Worm (Caenorhabditis elegans) whole organism, L3 larva: ENCODE measurements around the gene srv-3.

Experiments
- R02D3.7 ChIP-seq: fragments of 150-350 bp; optimal IDR thresholded peaks from 2 replicates; lab custom pipeline; 2014; ENCODE audit warnings: missing biosample characterization, missing genetic modification characterization
- aly-2 ChIP-seq: fragments of 150-350 bp; optimal IDR thresholded peaks from 2 replicates; lab custom pipeline; 2014; ENCODE audit warnings: missing biosample characterization, missing genetic modification characterization
- ceh-16 ChIP-seq: sonication (generic microtip); optimal IDR thresholded peaks from 2 replicates; lab custom pipeline; 2017; ENCODE audit warnings: missing biosample characterization, missing genetic modification characterization
- ceh-28 ChIP-seq: fragments of 150-350 bp; optimal IDR thresholded peaks from 2 replicates; lab custom pipeline; 2014; ENCODE audit warnings: missing biosample characterization, missing genetic modification reagents, missing genetic modification characterization
- ceh-9 ChIP-seq: sonication (generic microtip); optimal IDR thresholded peaks from 2 replicates; lab custom pipeline; 2018; ENCODE audit warnings: missing biosample characterization, missing genetic modification characterization
- egl-27 ChIP-seq: sonication (generic microtip); optimal IDR thresholded peaks from 4 replicates; lab custom pipeline; 2017; ENCODE audit warnings: missing biosample characterization, missing genetic modification reagents, missing genetic modification characterization
- egl-5 ChIP-seq: fragments of 150-350 bp; optimal IDR thresholded peaks from 2 replicates; lab custom pipeline; 2017; ENCODE audit warnings: missing biosample characterization, missing genetic modification reagents, missing genetic modification characterization, inconsistent platforms
- elt-2 ChIP-seq: sonication (generic microtip); optimal IDR thresholded peaks from 2 replicates; lab custom pipeline; 2016; ENCODE audit warnings: missing genetic modification reagents, mild to moderate bottlenecking, missing genetic modification characterization, missing compliant biosample characterization
- elt-3 ChIP-seq, 3 experiments: fragments of 150-350 bp in 1 of 3; sonication (generic microtip) in 2 of 3; optimal IDR thresholded peaks; 2 replicates in 2 of 3; 4 replicates in 1 of 3; lab custom pipeline; 2014 to 2017; ENCODE audit warnings: missing biosample characterization in 3 of 3, missing genetic modification characterization in 3 of 3
- fkh-2 ChIP-seq: fragments of 150-350 bp; optimal IDR thresholded peaks from 2 replicates; lab custom pipeline; 2014; ENCODE audit warnings: missing biosample characterization, missing genetic modification reagents, missing genetic modification characterization
- fos-1 ChIP-seq: fragments of 150-350 bp; optimal IDR thresholded peaks from 2 replicates; lab custom pipeline; 2014; ENCODE audit warnings: missing biosample characterization, missing genetic modification characterization
- jun-1 ChIP-seq: fragments of 150-350 bp; optimal IDR thresholded peaks from 2 replicates; lab custom pipeline; 2014; ENCODE audit warnings: missing biosample characterization, missing genetic modification reagents, missing genetic modification characterization
- lin-15B ChIP-seq: fragments of 150-350 bp; optimal IDR thresholded peaks from 2 replicates; lab custom pipeline; 2014; ENCODE audit warnings: missing biosample characterization, missing genetic modification characterization
- nfya-1 ChIP-seq: sonication (generic microtip); optimal IDR thresholded peaks from 2 replicates; lab custom pipeline; 2017; ENCODE audit warnings: missing genetic modification characterization, mild to moderate bottlenecking, missing compliant biosample characterization, antibody characterized with exemption, moderate library complexity; ENCODE audit not compliant: insufficient read depth
- nhr-11 ChIP-seq: fragments of 150-350 bp; optimal IDR thresholded peaks from 2 replicates; lab custom pipeline; 2014; ENCODE audit warnings: missing biosample characterization, missing genetic modification characterization
- nhr-12 ChIP-seq: fragments of 150-350 bp; optimal IDR thresholded peaks from 2 replicates; lab custom pipeline; 2014; ENCODE audit warnings: missing biosample characterization, missing genetic modification characterization
- nhr-25 ChIP-seq: sonication (generic microtip); optimal IDR thresholded peaks from 2 replicates; lab custom pipeline; 2017; ENCODE audit warnings: missing biosample characterization, missing genetic modification characterization
- nhr-67 ChIP-seq: fragments of 150-350 bp; optimal IDR thresholded peaks from 2 replicates; lab custom pipeline; 2014; ENCODE audit warnings: missing biosample characterization, missing genetic modification characterization
- nhr-77 ChIP-seq: fragments of 150-350 bp; optimal IDR thresholded peaks from 2 replicates; lab custom pipeline; 2014; ENCODE audit warnings: missing biosample characterization, missing genetic modification characterization
- pha-4 ChIP-seq: fragments of 150-350 bp; optimal IDR thresholded peaks from 2 replicates; lab custom pipeline; 2014; ENCODE audit warnings: missing biosample characterization, missing genetic modification reagents, missing genetic modification characterization
- skn-1 ChIP-seq: fragments of 150-350 bp; optimal IDR thresholded peaks from 2 replicates; lab custom pipeline; 2014; ENCODE audit warnings: missing biosample characterization, missing genetic modification characterization
- snpc-4 ChIP-seq: fragments of 150-350 bp; optimal IDR thresholded peaks from 2 replicates; lab custom pipeline; 2014; ENCODE audit warnings: missing biosample characterization, missing genetic modification characterization
- tbx-2 ChIP-seq: sonication (generic microtip); optimal IDR thresholded peaks from 2 replicates; lab custom pipeline; 2016; ENCODE audit warnings: mild to moderate bottlenecking, missing genetic modification characterization, missing compliant biosample characterization
- unc-39 ChIP-seq: sonication (generic microtip); optimal IDR thresholded peaks from 4 replicates; lab custom pipeline; 2017; ENCODE audit warnings: missing biosample characterization, missing genetic modification characterization
- unc-62 ChIP-seq: fragments of 150-350 bp; sonication (generic microtip); optimal IDR thresholded peaks from 4 replicates; lab custom pipeline; 2014; ENCODE audit warnings: missing biosample characterization, missing genetic modification reagents, missing genetic modification characterization
- zag-1 ChIP-seq: fragments of 150-350 bp; optimal IDR thresholded peaks from 2 replicates; lab custom pipeline; 2014; ENCODE audit warnings: missing biosample characterization, missing genetic modification characterization
- ztf-11 ChIP-seq: fragments of 150-350 bp; optimal IDR thresholded peaks from 2 replicates; lab custom pipeline; 2014; ENCODE audit warnings: missing biosample characterization, missing genetic modification characterization
- ztf-4 ChIP-seq: fragments of 150-350 bp; optimal IDR thresholded peaks from 2 replicates; lab custom pipeline; 2014; ENCODE audit warnings: missing biosample characterization, missing genetic modification characterization

srv-3 gene

ce11 chrV:19668213-19668612, 40.5 kb downstream of the srv-3 start:
- TF ChIP-seq elt-3 (tag; optimal IDR thresholded peaks at IDR 0.05; lab: Kevin White, UChicago) (no peak), unc-62 (no peak), snpc-4 (no peak), fkh-2 (no peak), R02D3.7 (tag; lab: Kevin White, UChicago) (no peak), tbx-2 (tag; lab: Kevin White, UChicago) (no peak), ceh-9 (tag; lab: Kevin White, UChicago) (no peak), zag-1 (tag; lab: Kevin White, UChicago) (no peak), nhr-11 (tag; lab: Kevin White, UChicago) (no peak), fos-1 (no peak), nfya-1 (tag; lab: Kevin White, UChicago) (no peak), nhr-77 (tag; lab: Kevin White, UChicago) (no peak), ztf-11 (no peak), aly-2 (no peak), unc-39 (tag; lab: Kevin White, UChicago) (no peak), nhr-67 (tag; lab: Kevin White, UChicago) (no peak), egl-27 (tag; lab: Kevin White, UChicago) (no peak), lin-15B (tag; lab: Kevin White, UChicago) (no peak)

DNA sequence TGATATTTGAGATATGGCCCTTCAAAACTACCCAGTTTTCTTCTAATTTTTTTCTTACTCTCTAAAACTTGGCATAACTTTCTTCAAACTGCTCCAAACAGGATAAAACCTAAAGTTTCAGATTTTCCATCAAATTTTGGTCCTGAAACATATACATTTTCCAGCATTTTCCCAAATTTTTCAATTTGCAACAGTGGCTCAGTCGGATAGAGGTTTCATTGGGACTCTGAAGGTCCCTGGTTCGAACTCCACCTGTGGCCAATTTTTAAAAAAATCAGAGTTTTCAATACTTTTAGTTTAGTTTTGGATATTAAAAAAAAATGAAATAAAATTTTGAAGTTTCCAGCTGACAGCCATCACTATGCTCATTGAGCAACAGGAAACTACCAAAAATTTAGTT, 41.0 kb downstream of the srv-3 start:
- TF ChIP-seq nhr-67 (tag; lab: Kevin White, UChicago) (no peak), fkh-2 (no peak), jun-1 (tag; lab: Kevin White, UChicago) (no peak), ztf-11 (no peak), snpc-4 (no peak), elt-3 (tag; optimal IDR thresholded peaks at IDR 0.05; lab: Kevin White, UChicago) (no peak), egl-5 (no peak), ztf-4 (no peak), pha-4 (tag; lab: Kevin White, UChicago) (no peak), unc-62 (no peak), ceh-16 (tag; lab: Kevin White, UChicago) (no peak)

DNA sequence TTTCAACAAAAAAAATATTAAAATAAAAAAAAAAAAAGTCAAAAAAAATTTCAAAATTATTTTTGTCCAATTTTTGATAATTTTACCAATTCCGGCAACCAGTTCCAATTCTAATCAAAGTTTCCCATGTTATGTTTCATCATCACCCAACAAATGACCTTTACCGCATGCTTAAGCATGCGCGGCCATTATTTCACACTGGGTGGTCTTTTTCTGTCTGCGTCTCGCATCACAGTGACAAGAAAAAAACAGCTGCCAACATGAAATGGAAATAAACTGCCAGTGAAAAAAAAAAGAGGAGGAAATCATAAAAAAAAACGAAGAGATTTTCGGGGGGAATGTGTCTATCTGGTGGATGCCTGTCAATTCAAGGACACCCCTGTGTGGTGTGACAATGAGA, 42.4 kb downstream of the srv-3 start:
- TF ChIP-seq nhr-12 (tag; lab: Kevin White, UChicago) = no peak
- peak; percentile 71 for TF ChIP-seq nhr-25 (tag; lab: Kevin White, UChicago)

DNA sequence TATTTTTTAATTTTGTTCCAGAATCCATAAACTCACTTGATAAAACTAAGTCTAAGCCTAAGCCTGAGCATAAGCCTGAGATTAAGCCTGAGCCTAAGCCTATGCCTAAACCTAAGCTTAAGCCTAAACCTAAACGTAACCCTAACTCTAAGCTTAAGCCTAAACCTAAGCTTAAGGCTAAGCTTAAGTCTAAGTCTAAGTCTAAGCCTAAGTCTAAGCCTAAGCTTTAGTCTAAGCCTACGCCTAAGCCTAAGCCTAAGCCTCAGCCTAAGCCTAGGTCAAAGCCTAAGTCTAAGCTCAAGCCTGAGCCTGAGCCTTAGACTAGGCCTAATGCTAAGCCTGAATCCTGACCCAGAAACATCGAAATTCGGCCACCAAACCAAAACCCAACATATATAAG, 44.2 kb downstream of the srv-3 start:
- TF ChIP-seq aly-2 (no peak), ceh-28 (tag; lab: Kevin White, UChicago) (no peak), nhr-25 (tag; lab: Kevin White, UChicago) (no peak), elt-2 (tag; lab: Kevin White, UChicago) (no peak), skn-1 (tag; lab: Kevin White, UChicago) (no peak), elt-3 (tag; optimal IDR thresholded peaks at IDR 0.05; lab: Kevin White, UChicago) (no peak), nfya-1 (tag; lab: Kevin White, UChicago) (no peak), unc-62 (no peak)
- TF ChIP-seq, all 47 proteins: peak for 0
